ENCODE assay signal across 1 fruit fly cellular context in genomic region chr3R:9428988-9429387, dm6.
TF ChIP-seq lines count a peak whose summit lies in the region.

No protein-coding gene starts in this region.

TF ChIP-seq in whole organism, embryonic, 481 proteins besides CTCF, POLR2A, EP300 and RAD21 (continued from another document and continues in another):
- no peak for TF ChIP-seq TFAM (GFP tag; optimal IDR thresholded peaks at IDR 0.05; lab: Kevin White, UChicago)
- peak; percentile 41 for TF ChIP-seq Nf-YB (GFP tag; optimal IDR thresholded peaks at IDR 0.05; lab: Kevin White, UChicago)
- no peak; the same call in 3 of the 4 replicates for TF ChIP-seq Gug (GFP tag; IDR thresholded peaks at IDR 0.05; lab: Robert Waterston, UW)
- no peak for TF ChIP-seq nerfin-2 (GFP tag; IDR thresholded peaks at IDR 0.05; lab: Robert Waterston, UW; ENCODE audit: partially characterized antibody)
- no peak for TF ChIP-seq CG7963 (GFP tag; IDR thresholded peaks at IDR 0.05; lab: Robert Waterston, UW; ENCODE audit: partially characterized antibody)
- TF ChIP-seq Dek (tag; optimal IDR thresholded peaks at IDR 0.05; lab: Kevin White, UChicago): peak; percentile 68
- TF ChIP-seq CG2202 (tag; optimal IDR thresholded peaks at IDR 0.05; lab: Kevin White, UChicago): peak; percentile 20
- TF ChIP-seq CG31388 (GFP tag; optimal IDR thresholded peaks at IDR 0.05; lab: Kevin White, UChicago): no peak
- peak; percentile 42; the same call in 1 of the 2 replicates for TF ChIP-seq CG11247 (GFP tag; IDR thresholded peaks at IDR 0.05; lab: Robert Waterston, UW)
- peak; percentile 5 for TF ChIP-seq CG12299 (tag; optimal IDR thresholded peaks at IDR 0.05; lab: Kevin White, UChicago)
- TF ChIP-seq Spps (tag; optimal IDR thresholded peaks at IDR 0.05; lab: Kevin White, UChicago): no peak
- no peak for TF ChIP-seq CG34224 (GFP tag; IDR thresholded peaks at IDR 0.05; lab: Robert Waterston, UW; ENCODE audit: partially characterized antibody)
- peak; percentile 52 for TF ChIP-seq CG1603 (tag; optimal IDR thresholded peaks at IDR 0.05; lab: Kevin White, UChicago)
- peak; percentile 45; the same call in 1 of the 3 replicates for TF ChIP-seq zfh1 (GFP tag; IDR thresholded peaks at IDR 0.05; lab: Robert Waterston, UW)
- no peak for TF ChIP-seq Poxn (GFP tag; IDR thresholded peaks at IDR 0.05; lab: Robert Waterston, UW)
- no peak for TF ChIP-seq Hmx (GFP tag; optimal IDR thresholded peaks at IDR 0.05; lab: Kevin White, UChicago)
- TF ChIP-seq Stat92E (GFP tag; optimal IDR thresholded peaks at IDR 0.05; lab: Kevin White, UChicago): no peak
- no peak for TF ChIP-seq CG11695 (GFP tag; IDR thresholded peaks at IDR 0.05; lab: Robert Waterston, UW)
- peak; percentile 68 for TF ChIP-seq CG10366 (GFP tag; IDR thresholded peaks at IDR 0.05; lab: Robert Waterston, UW)
- peak; percentile 43; the same call in 1 of the 2 replicates for TF ChIP-seq CG8765 (GFP tag; IDR thresholded peaks at IDR 0.05; lab: Robert Waterston, UW)
- peak; percentile 62; the same call in 1 of the 3 replicates for TF ChIP-seq otp (GFP tag; IDR thresholded peaks at IDR 0.05; lab: Robert Waterston, UW)
- peak; percentile 14 for TF ChIP-seq sqz (GFP tag; optimal IDR thresholded peaks at IDR 0.05; lab: Kevin White, UChicago)
- TF ChIP-seq CG9437 (GFP tag; optimal IDR thresholded peaks at IDR 0.05; lab: Kevin White, UChicago): no peak
- no peak for TF ChIP-seq dan (GFP tag; IDR thresholded peaks at IDR 0.05; lab: Robert Waterston, UW)
- no peak for TF ChIP-seq Scr (GFP tag; IDR thresholded peaks at IDR 0.05; lab: Robert Waterston, UW; ENCODE audit: partially characterized antibody)
- no peak for TF ChIP-seq CG3838 (GFP tag; optimal IDR thresholded peaks at IDR 0.05; lab: Kevin White, UChicago)
- peak; percentile 67; the same call in 1 of the 2 replicates for TF ChIP-seq CG5953 (GFP tag; IDR thresholded peaks at IDR 0.05; lab: Robert Waterston, UW)
- peak; percentile 81 for TF ChIP-seq CG15514 (GFP tag; optimal IDR thresholded peaks at IDR 0.05; lab: Kevin White, UChicago)
- no peak for TF ChIP-seq sim (GFP tag; IDR thresholded peaks at IDR 0.05; lab: Robert Waterston, UW)
- TF ChIP-seq D19A (tag; optimal IDR thresholded peaks at IDR 0.05; lab: Kevin White, UChicago): peak; percentile 51
- peak; percentile 87 for TF ChIP-seq Ets65A (GFP tag; lab: Kevin White, UChicago)
- TF ChIP-seq CG15696 (tag; optimal IDR thresholded peaks at IDR 0.05; lab: Kevin White, UChicago): peak; percentile 58
- no peak for TF ChIP-seq CG10565 (GFP tag; optimal IDR thresholded peaks at IDR 0.05; lab: Kevin White, UChicago)
- no peak for TF ChIP-seq HmgD (GFP tag; optimal IDR thresholded peaks at IDR 0.05; lab: Kevin White, UChicago)
- peak; percentile 71 for TF ChIP-seq CG12391 (tag; optimal IDR thresholded peaks at IDR 0.05; lab: Kevin White, UChicago)
- TF ChIP-seq Dp (GFP tag; optimal IDR thresholded peaks at IDR 0.05; lab: Kevin White, UChicago): no peak
- peak; percentile 61 for TF ChIP-seq CG15011 (GFP tag; optimal IDR thresholded peaks at IDR 0.05; lab: Kevin White, UChicago)
- TF ChIP-seq CG14050 (GFP tag; IDR thresholded peaks at IDR 0.05; lab: Robert Waterston, UW): peak; percentile 39; the same call in 1 of the 3 replicates
- no peak for TF ChIP-seq sr (GFP tag; IDR thresholded peaks at IDR 0.05; lab: Robert Waterston, UW)
- TF ChIP-seq fu2 (GFP tag; optimal IDR thresholded peaks at IDR 0.05; lab: Kevin White, UChicago): peak; percentile 50
- peak; percentile 64; the same call in 1 of the 2 replicates for TF ChIP-seq MBD-R2 (GFP tag; IDR thresholded peaks at IDR 0.05; lab: Robert Waterston, UW)
- TF ChIP-seq wdn (GFP tag; IDR thresholded peaks at IDR 0.05; lab: Robert Waterston, UW): no peak
- no peak for TF ChIP-seq CG2129 (GFP tag; IDR thresholded peaks at IDR 0.05; lab: Robert Waterston, UW; ENCODE audit: partially characterized antibody)
- no peak for TF ChIP-seq CG1647 (GFP tag; optimal IDR thresholded peaks at IDR 0.05; lab: Kevin White, UChicago)
- peak; percentile 49 for TF ChIP-seq CG7556 (GFP tag; optimal IDR thresholded peaks at IDR 0.05; lab: Kevin White, UChicago)
- TF ChIP-seq luna (GFP tag; optimal IDR thresholded peaks at IDR 0.05; lab: Kevin White, UChicago): no peak
- peak; percentile 50 for TF ChIP-seq CG2712 (tag; optimal IDR thresholded peaks at IDR 0.05; lab: Kevin White, UChicago)
- no peak for TF ChIP-seq CG15479 (GFP tag; optimal IDR thresholded peaks at IDR 0.05; lab: Kevin White, UChicago)
- peak; percentile 70 for TF ChIP-seq mirr (GFP tag; optimal IDR thresholded peaks at IDR 0.05; lab: Kevin White, UChicago)
- peak; percentile 9; the same call in 1 of the 2 replicates for TF ChIP-seq sens-2 (GFP tag; IDR thresholded peaks at IDR 0.05; lab: Robert Waterston, UW)
- peak; percentile 47; the same call in 1 of the 2 replicates for TF ChIP-seq cas (GFP tag; IDR thresholded peaks at IDR 0.05; lab: Robert Waterston, UW)
- peak; percentile 50; the same call in 1 of the 2 replicates for TF ChIP-seq sisA (GFP tag; IDR thresholded peaks at IDR 0.05; lab: Robert Waterston, UW)
- peak; percentile 94 for TF ChIP-seq CG18599 (GFP tag; optimal IDR thresholded peaks at IDR 0.05; lab: Kevin White, UChicago)
- TF ChIP-seq CG2875 (GFP tag; optimal IDR thresholded peaks at IDR 0.05; lab: Kevin White, UChicago): no peak
- peak; percentile 31; the same call in 1 of the 2 replicates for TF ChIP-seq CG31224 (GFP tag; IDR thresholded peaks at IDR 0.05; lab: Robert Waterston, UW)
- TF ChIP-seq trem (tag; optimal IDR thresholded peaks at IDR 0.05; lab: Kevin White, UChicago): no peak
- TF ChIP-seq CG4404 (GFP tag; IDR thresholded peaks at IDR 0.05; lab: Robert Waterston, UW): no peak
- TF ChIP-seq eve (GFP tag; optimal IDR thresholded peaks at IDR 0.05; lab: Kevin White, UChicago): peak in 1 of 2 experiments; percentile 84
- TF ChIP-seq cato (GFP tag; optimal IDR thresholded peaks at IDR 0.05; lab: Kevin White, UChicago; ENCODE audit: borderline replicate concordance): no peak
- peak; percentile 21; the same call in 1 of the 3 replicates for TF ChIP-seq tgo (GFP tag; IDR thresholded peaks at IDR 0.05; lab: Robert Waterston, UW)
- no peak for TF ChIP-seq CG8359 (GFP tag; optimal IDR thresholded peaks at IDR 0.05; lab: Kevin White, UChicago; ENCODE audit: borderline replicate concordance)
- TF ChIP-seq corto (GFP tag; optimal IDR thresholded peaks at IDR 0.05; lab: Kevin White, UChicago): peak; percentile 63
- peak; percentile 76 for TF ChIP-seq CHES-1-like (GFP tag; optimal IDR thresholded peaks at IDR 0.05; lab: Kevin White, UChicago)
- no peak for TF ChIP-seq gce (GFP tag; IDR thresholded peaks at IDR 0.05; lab: Robert Waterston, UW)
- no peak; the same call in 2 of the 3 replicates for TF ChIP-seq CG17361 (GFP tag; IDR thresholded peaks at IDR 0.05; lab: Robert Waterston, UW)
- TF ChIP-seq CG3726 (GFP tag; IDR thresholded peaks at IDR 0.05; lab: Robert Waterston, UW): no peak
- TF ChIP-seq CG6654 (GFP tag; optimal IDR thresholded peaks at IDR 0.05; lab: Kevin White, UChicago): no peak
- peak; percentile 88 for TF ChIP-seq cwo (GFP tag; optimal IDR thresholded peaks at IDR 0.05; lab: Kevin White, UChicago)
- peak; percentile 57 for TF ChIP-seq kay (GFP tag; optimal IDR thresholded peaks at IDR 0.05; lab: Kevin White, UChicago)
- no peak for TF ChIP-seq Jarid2 (GFP tag; optimal IDR thresholded peaks at IDR 0.05; lab: Kevin White, UChicago)
- TF ChIP-seq fd3F (GFP tag; optimal IDR thresholded peaks at IDR 0.05; lab: Kevin White, UChicago): peak; percentile 38
- TF ChIP-seq crp (GFP tag; optimal IDR thresholded peaks at IDR 0.05; lab: Kevin White, UChicago): no peak
- peak; percentile 79 for TF ChIP-seq odd (GFP tag; optimal IDR thresholded peaks at IDR 0.05; lab: Kevin White, UChicago)
- no peak for TF ChIP-seq CG11085 (GFP tag; IDR thresholded peaks at IDR 0.05; lab: Robert Waterston, UW)
- TF ChIP-seq CG17328 (GFP tag; IDR thresholded peaks at IDR 0.05; lab: Robert Waterston, UW): peak; percentile 69
- peak; percentile 61; the same call in 1 of the 2 replicates for TF ChIP-seq H2.0 (GFP tag; IDR thresholded peaks at IDR 0.05; lab: Robert Waterston, UW)
- no peak for TF ChIP-seq ewg (GFP tag; optimal IDR thresholded peaks at IDR 0.05; lab: Kevin White, UChicago)
- peak; percentile 68 for TF ChIP-seq CG6854 (GFP tag; optimal IDR thresholded peaks at IDR 0.05; lab: Kevin White, UChicago)
- no peak for TF ChIP-seq CG18764 (GFP tag; optimal IDR thresholded peaks at IDR 0.05; lab: Kevin White, UChicago)
- peak; percentile 86 for TF ChIP-seq CG10543 (GFP tag; optimal IDR thresholded peaks at IDR 0.05; lab: Kevin White, UChicago)
- TF ChIP-seq slbo (GFP tag; IDR thresholded peaks at IDR 0.05; lab: Robert Waterston, UW): peak; percentile 86
- TF ChIP-seq CG1792 (GFP tag; optimal IDR thresholded peaks at IDR 0.05; lab: Kevin White, UChicago): peak; percentile 50
- peak; percentile 88 for TF ChIP-seq CG16779 (GFP tag; IDR thresholded peaks at IDR 0.05; lab: Robert Waterston, UW)
- no peak for TF ChIP-seq vnd (GFP tag; IDR thresholded peaks at IDR 0.05; lab: Robert Waterston, UW; ENCODE audit: partially characterized antibody)
- TF ChIP-seq CG14860 (GFP tag; IDR thresholded peaks at IDR 0.05; lab: Robert Waterston, UW; ENCODE audit: partially characterized antibody): no peak
- TF ChIP-seq CG11723 (GFP tag; optimal IDR thresholded peaks at IDR 0.05; lab: Kevin White, UChicago): peak; percentile 58
- peak; percentile 38 for TF ChIP-seq Atf-2 (GFP tag; optimal IDR thresholded peaks at IDR 0.05; lab: Kevin White, UChicago)
- peak; percentile 60 for TF ChIP-seq her (GFP tag; optimal IDR thresholded peaks at IDR 0.05; lab: Kevin White, UChicago)
- TF ChIP-seq Dfd (GFP tag; optimal IDR thresholded peaks at IDR 0.05; lab: Kevin White, UChicago): no peak
- peak; percentile 64 for TF ChIP-seq CG3281 (GFP tag; optimal IDR thresholded peaks at IDR 0.05; lab: Kevin White, UChicago)
- TF ChIP-seq D19B (GFP tag; optimal IDR thresholded peaks at IDR 0.05; lab: Kevin White, UChicago): peak; percentile 52
- TF ChIP-seq bowl (GFP tag; IDR thresholded peaks at IDR 0.05; lab: Robert Waterston, UW): 0 out of 2 replicates have a peak, but pooled peaks have one; percentile 30
- no peak for TF ChIP-seq Doc2 (GFP tag; IDR thresholded peaks at IDR 0.05; lab: Robert Waterston, UW)
- 0 out of 3 replicates have a peak, but pooled peaks have one; percentile 52 for TF ChIP-seq C15 (GFP tag; IDR thresholded peaks at IDR 0.05; lab: Robert Waterston, UW)
- TF ChIP-seq ato (GFP tag; IDR thresholded peaks at IDR 0.05; lab: Robert Waterston, UW; ENCODE audit: partially characterized antibody): no peak
- TF ChIP-seq CG7987 (GFP tag; optimal IDR thresholded peaks at IDR 0.05; lab: Kevin White, UChicago): peak; percentile 49
- peak; percentile 62 for TF ChIP-seq vvl (GFP tag; IDR thresholded peaks at IDR 0.05; lab: Robert Waterston, UW)
- no peak for TF ChIP-seq zen (tag; optimal IDR thresholded peaks at IDR 0.05; lab: Kevin White, UChicago)
- peak; percentile 70 for TF ChIP-seq NfI (GFP tag; optimal IDR thresholded peaks at IDR 0.05; lab: Kevin White, UChicago)
- peak in 1 of 2 experiments; percentile 33 for TF ChIP-seq Eip74EF (GFP tag; optimal IDR thresholded peaks at IDR 0.05; lab: Kevin White, UChicago)
- peak; percentile 89 for TF ChIP-seq CG12769 (tag; optimal IDR thresholded peaks at IDR 0.05; lab: Kevin White, UChicago)
- peak; percentile 34 to 48 for TF ChIP-seq Hr51 (GFP tag; optimal IDR thresholded peaks at IDR 0.05; lab: Kevin White, UChicago)
- TF ChIP-seq nerfin-1 (tag; optimal IDR thresholded peaks at IDR 0.05; lab: Kevin White, UChicago): no peak
- TF ChIP-seq CG13296 (GFP tag; optimal IDR thresholded peaks at IDR 0.05; lab: Kevin White, UChicago): peak; percentile 72
- TF ChIP-seq Sox100B (GFP tag; optimal IDR thresholded peaks at IDR 0.05; lab: Kevin White, UChicago): no peak
- no peak for TF ChIP-seq wek (GFP tag; optimal IDR thresholded peaks at IDR 0.05; lab: Kevin White, UChicago)
- TF ChIP-seq Taf1 (GFP tag; IDR thresholded peaks at IDR 0.05; lab: Robert Waterston, UW): peak; percentile 41; the same call in 1 of the 2 replicates
- TF ChIP-seq CG13123 (GFP tag; optimal IDR thresholded peaks at IDR 0.05; lab: Kevin White, UChicago): no peak
- TF ChIP-seq salm (tag; optimal IDR thresholded peaks at IDR 0.05; lab: Kevin White, UChicago): peak; percentile 63
- TF ChIP-seq dysf (GFP tag; IDR thresholded peaks at IDR 0.05; lab: Robert Waterston, UW): peak; percentile 75
- TF ChIP-seq org-1 (GFP tag; optimal IDR thresholded peaks at IDR 0.05; lab: Kevin White, UChicago): no peak
- TF ChIP-seq CG4328 (GFP tag; optimal IDR thresholded peaks at IDR 0.05; lab: Kevin White, UChicago): peak; percentile 32
- no peak for TF ChIP-seq Lim3 (GFP tag; IDR thresholded peaks at IDR 0.05; lab: Robert Waterston, UW)
- no peak for TF ChIP-seq dati (GFP tag; IDR thresholded peaks at IDR 0.05; lab: Robert Waterston, UW)
- peak; percentile 56 for TF ChIP-seq eyg (GFP tag; optimal IDR thresholded peaks at IDR 0.05; lab: Kevin White, UChicago)
- peak; percentile 72 for TF ChIP-seq ems (GFP tag; optimal IDR thresholded peaks at IDR 0.05; lab: Kevin White, UChicago)
- TF ChIP-seq H15 (GFP tag; IDR thresholded peaks at IDR 0.05; lab: Robert Waterston, UW): no peak
- TF ChIP-seq ab (GFP tag; optimal IDR thresholded peaks at IDR 0.05; lab: Kevin White, UChicago): no peak
- TF ChIP-seq CG13894 (tag; optimal IDR thresholded peaks at IDR 0.05; lab: Kevin White, UChicago): peak; percentile 92
- TF ChIP-seq oc (tag; optimal IDR thresholded peaks at IDR 0.05; lab: Kevin White, UChicago): peak; percentile 45
- TF ChIP-seq CG6683 (GFP tag; optimal IDR thresholded peaks at IDR 0.05; lab: Kevin White, UChicago): peak; percentile 64
- TF ChIP-seq jumu (GFP tag; optimal IDR thresholded peaks at IDR 0.05; lab: Kevin White, UChicago): peak; percentile 34
- peak; percentile 31 for TF ChIP-seq Camta (GFP tag; optimal IDR thresholded peaks at IDR 0.05; lab: Kevin White, UChicago)
- TF ChIP-seq caup (GFP tag; optimal IDR thresholded peaks at IDR 0.05; lab: Kevin White, UChicago; ENCODE audit: severe bottlenecking): peak; percentile 79
- TF ChIP-seq pfk (GFP tag; optimal IDR thresholded peaks at IDR 0.05; lab: Kevin White, UChicago): no peak
- no peak for TF ChIP-seq CG42726 (GFP tag; IDR thresholded peaks at IDR 0.05; lab: Robert Waterston, UW; ENCODE audit: partially characterized antibody)
- TF ChIP-seq CG1529 (GFP tag; optimal IDR thresholded peaks at IDR 0.05; lab: Kevin White, UChicago): peak; percentile 27
- peak; percentile 19 for TF ChIP-seq CG3065 (GFP tag; optimal IDR thresholded peaks at IDR 0.05; lab: Kevin White, UChicago)
- TF ChIP-seq HHEX (GFP tag; optimal IDR thresholded peaks at IDR 0.05; lab: Kevin White, UChicago): peak; percentile 48
- peak; percentile 35 for TF ChIP-seq Vsx1 (GFP tag; optimal IDR thresholded peaks at IDR 0.05; lab: Kevin White, UChicago)
